Worm (Caenorhabditis elegans): ENCODE measurements around the gene acr-14.

The acr-14 gene

DNA sequence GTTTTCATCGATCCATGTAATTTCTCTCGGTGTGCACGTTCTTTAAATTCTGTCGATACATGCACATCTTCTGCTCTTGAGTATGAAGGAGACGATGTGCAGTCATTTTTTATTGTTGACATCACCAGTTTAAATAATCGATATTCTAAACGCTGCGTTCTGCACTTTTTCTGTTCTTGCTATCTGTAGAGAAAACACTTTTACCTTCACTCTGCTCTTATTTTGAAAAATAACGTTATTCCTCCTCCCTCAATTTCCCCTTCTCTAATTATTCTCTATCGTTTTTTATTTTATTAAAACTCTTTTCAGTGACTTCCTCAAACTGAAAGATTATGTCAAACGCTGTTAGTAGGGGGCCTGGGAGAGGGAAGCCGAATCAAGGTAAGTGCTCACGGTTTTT lies 39.9 kb upstream of the acr-14 start, which contains the start of gene ifg-1:
Gene ifg-1 (plus strand): TSS at position 301 of the 400 bp plus-strand sequence.
- TF ChIP-seq madf-6 (GFP tag; IDR thresholded peaks at IDR 0.05): no peak
- TF ChIP-seq F10E7.11 (tag; optimal IDR thresholded peaks at IDR 0.05): no peak
- TF ChIP-seq madf-8 (GFP tag; conservative IDR thresholded peaks at IDR 0.05): no peak
- TF ChIP-seq C06A6.2 (GFP tag; conservative IDR thresholded peaks at IDR 0.05): no peak
- TF ChIP-seq ZK185.1 (tag; optimal IDR thresholded peaks at IDR 0.05; ENCODE audit: poor library complexity, severe bottlenecking): no peak
- no peak for TF ChIP-seq D2030.7 (GFP tag; IDR thresholded peaks at IDR 0.05)
- TF ChIP-seq rec-8 (tag; optimal IDR thresholded peaks at IDR 0.05): no peak
- no peak for TF ChIP-seq somi-1 (GFP tag; optimal IDR thresholded peaks at IDR 0.05)
- no peak for TF ChIP-seq F57C9.4 (tag; optimal IDR thresholded peaks at IDR 0.05)
- no peak for TF ChIP-seq ceh-27 (GFP tag; optimal IDR thresholded peaks at IDR 0.05)
- no peak for TF ChIP-seq lsl-1 (GFP tag; optimal IDR thresholded peaks at IDR 0.05)
- no peak for TF ChIP-seq ceh-91 (GFP tag; IDR thresholded peaks at IDR 0.05)
- no peak for TF ChIP-seq nfyb-1 (GFP tag; IDR thresholded peaks at IDR 0.05)
- no peak for TF ChIP-seq nhr-179 (tag; optimal IDR thresholded peaks at IDR 0.05)

DNA sequence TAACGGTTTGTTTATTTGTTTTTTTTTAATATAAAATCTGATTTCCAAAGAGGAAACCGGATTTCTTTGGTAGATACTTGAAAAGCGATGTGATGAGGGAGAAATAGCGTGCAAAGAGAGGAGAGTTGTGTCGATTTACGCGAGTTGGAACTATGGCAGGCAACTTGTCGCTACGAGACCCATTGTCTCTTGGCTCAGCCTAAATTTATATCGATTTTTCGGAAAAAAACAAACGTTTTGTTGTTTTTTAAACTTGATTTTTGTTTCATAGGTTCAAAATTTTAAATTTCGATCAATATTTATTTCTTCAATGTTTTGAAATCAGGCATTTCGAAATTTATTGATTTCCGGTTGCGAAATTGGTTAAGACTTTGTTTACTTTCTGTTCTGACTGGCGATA lies 39.4 kb upstream of the acr-14 start, which contains the start of gene M110.3:
Gene M110.3 (minus strand): TSS at position 184 of the 400 bp plus-strand sequence.
- TF ChIP-seq hmg-1.2 (GFP tag; IDR thresholded peaks at IDR 0.05) (peak; percentile 90; the same call in 1 of the 2 replicates), F33H1.4 (GFP tag; IDR thresholded peaks at IDR 0.05) (peak; percentile 73), madf-6 (GFP tag; IDR thresholded peaks at IDR 0.05) (0 out of 2 replicates have a peak, but pooled peaks have one; percentile 24), lsl-1 (GFP tag; optimal IDR thresholded peaks at IDR 0.05) (peak; percentile 33), F23B12.7 (tag; optimal IDR thresholded peaks at IDR 0.05; ENCODE audit: insufficient read depth) (peak; percentile 70), F37B4.10 (GFP tag; IDR thresholded peaks at IDR 0.05) (no peak), hrde-1 (tag; optimal IDR thresholded peaks at IDR 0.05; ENCODE audit: borderline replicate concordance) (no peak), nhr-80 (tag; optimal IDR thresholded peaks at IDR 0.05) (peak; percentile 5), Y67H2A.10 (GFP tag; conservative IDR thresholded peaks at IDR 0.05) (no peak), snpc-3.4 (tag; optimal IDR thresholded peaks at IDR 0.05) (peak; percentile 36), cebp-1 (GFP tag; IDR thresholded peaks at IDR 0.05) (peak; percentile 66; the same call in 1 of the 2 replicates), cebp-1 (tag; optimal IDR thresholded peaks at IDR 0.05) (peak; percentile 96), ccch-3 (GFP tag; optimal IDR thresholded peaks at IDR 0.05) (no peak)

DNA sequence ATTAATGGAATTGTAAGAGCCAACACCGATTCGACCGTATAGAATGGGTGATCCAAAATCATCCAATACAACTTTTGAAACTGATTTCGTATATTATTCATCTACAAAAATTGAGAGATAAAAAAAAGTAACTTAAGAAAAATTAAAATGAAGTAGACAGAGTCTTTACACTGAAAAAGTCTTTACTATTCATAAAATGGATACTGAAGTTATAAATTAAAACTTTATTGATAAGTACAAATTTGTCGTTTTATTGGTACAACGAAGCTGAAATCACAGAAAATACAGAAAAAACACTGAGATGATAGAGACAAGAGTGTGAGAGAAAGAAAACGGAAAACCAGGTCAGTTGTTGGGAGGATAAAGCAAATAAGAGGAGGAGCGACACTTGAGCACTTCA lies 37.4 kb upstream of the acr-14 start, which contains the start of gene M110.10:
Gene M110.10 (minus strand): TSS at position 101 of the 400 bp plus-strand sequence.
- TF ChIP-seq nhr-80 (tag; optimal IDR thresholded peaks at IDR 0.05) (no peak), dpff-1 (tag; optimal IDR thresholded peaks at IDR 0.05) (no peak), attf-5 (GFP tag; optimal IDR thresholded peaks at IDR 0.05) (no peak), Y56A3A.18 (GFP tag; IDR thresholded peaks at IDR 0.05) (no peak), rpc-1 (optimal IDR thresholded peaks at IDR 0.05) (no peak), rpc-1 (tag; optimal IDR thresholded peaks at IDR 0.05) (no peak), chd-7 (tag; optimal IDR thresholded peaks at IDR 0.05) (no peak), hlh-26 (GFP tag; conservative IDR thresholded peaks at IDR 0.05) (no peak), tbp1 (GFP tag; optimal IDR thresholded peaks at IDR 0.05) (no peak), K11D2.4 (GFP tag; IDR thresholded peaks at IDR 0.05) (no peak), die-1 (tag; optimal IDR thresholded peaks at IDR 0.05) (no peak), nfya-1 (tag; optimal IDR thresholded peaks at IDR 0.05; ENCODE audit: borderline replicate concordance, insufficient read depth) (no peak), egl-44 (GFP tag; IDR thresholded peaks at IDR 0.05) (no peak), let-607 (tag; optimal IDR thresholded peaks at IDR 0.05) (no peak)

All from whole organism, young adult.